Fruit fly (Drosophila melanogaster) whole organism, prepupa: ENCODE data around the gene Cp38.

Experiments
- CG10631 ChIP-seq: fragments of 200-800 bp; sonication (Bioruptor generic); optimal IDR thresholded peaks from 2 replicates; lab custom pipeline; 2016; ENCODE audit warnings: missing biosample characterization, missing genetic modification characterization
- CG10669 ChIP-seq: fragments of 200-800 bp; sonication (Bioruptor generic); optimal IDR thresholded peaks from 3 replicates; lab custom pipeline; 2018; ENCODE audit warnings: missing biosample characterization, mild to moderate bottlenecking, missing genetic modification characterization, moderate library complexity
- CG11762 ChIP-seq: fragments of 200-800 bp; sonication (Bioruptor generic); optimal IDR thresholded peaks from 3 replicates; lab custom pipeline; 2016; ENCODE audit warnings: missing biosample characterization, missing genetic modification characterization; ENCODE audit not compliant: insufficient read depth
- CG15336 ChIP-seq: fragments of 200-800 bp; sonication (Bioruptor generic); IDR thresholded peaks from 2 replicates; pipeline ENCODE4 v1.3.6; 2022; ENCODE audit warnings: missing biosample characterization, missing genetic modification characterization
- CG1621 ChIP-seq: fragments of 200-800 bp; sonication (Bioruptor generic); optimal IDR thresholded peaks from 3 replicates; lab custom pipeline; 2018; ENCODE audit warnings: missing biosample characterization, mild to moderate bottlenecking, missing genetic modification characterization
- CG16779 ChIP-seq: fragments of 200-800 bp; sonication (Bioruptor generic); optimal IDR thresholded peaks from 3 replicates; lab custom pipeline; 2017; ENCODE audit warnings: missing biosample characterization, mild to moderate bottlenecking, missing genetic modification characterization
- CG3032 ChIP-seq: fragments of 200-800 bp; optimal IDR thresholded peaks from 2 replicates; lab custom pipeline; 2019; ENCODE audit warnings: missing biosample characterization, mild to moderate bottlenecking, missing genetic modification characterization, moderate library complexity
- CG31627 ChIP-seq: fragments of 200-800 bp; sonication (Bioruptor generic); optimal IDR thresholded peaks from 3 replicates; lab custom pipeline; 2016; ENCODE audit warnings: missing biosample characterization, missing genetic modification characterization
- CG34406 ChIP-seq: fragments of 200-800 bp; sonication (Bioruptor generic); optimal IDR thresholded peaks from 3 replicates; lab custom pipeline; 2016; ENCODE audit warnings: missing biosample characterization, missing genetic modification characterization
- CG3919 ChIP-seq: fragments of 200-800 bp; sonication (Bioruptor generic); optimal IDR thresholded peaks from 3 replicates; lab custom pipeline; 2016; ENCODE audit warnings: missing biosample characterization, missing genetic modification characterization
- CG6163 ChIP-seq: fragments of 200-800 bp; sonication (Bioruptor generic); IDR thresholded peaks from 3 replicates; pipeline ENCODE4 v1.3.6; 2022; ENCODE audit warnings: missing biosample characterization, missing genetic modification characterization
- CG6276 ChIP-seq: fragments of 200-800 bp; sonication (Bioruptor generic); optimal IDR thresholded peaks from 2 replicates; lab custom pipeline; 2017; ENCODE audit warnings: missing biosample characterization, mild to moderate bottlenecking, missing genetic modification characterization
- CG6808 ChIP-seq: fragments of 200-800 bp; sonication (Bioruptor generic); optimal IDR thresholded peaks from 3 replicates; lab custom pipeline; 2017; ENCODE audit warnings: missing biosample characterization, missing genetic modification characterization, mild to moderate bottlenecking, moderate library complexity, missing genetic modification reagents
- CG6854 ChIP-seq: fragments of 200-800 bp; sonication (Bioruptor generic); optimal IDR thresholded peaks from 2 replicates; lab custom pipeline; 2017; ENCODE audit warnings: missing biosample characterization, mild to moderate bottlenecking, missing genetic modification characterization
- CG7368 ChIP-seq: fragments of 200-800 bp; sonication (Bioruptor generic); optimal IDR thresholded peaks from 3 replicates; lab custom pipeline; 2016; ENCODE audit warnings: missing biosample characterization, missing genetic modification characterization
- CG8319 ChIP-seq: fragments of 200-800 bp; sonication (Bioruptor generic); optimal IDR thresholded peaks from 3 replicates; lab custom pipeline; 2016; ENCODE audit warnings: missing biosample characterization, missing genetic modification characterization
- CG8632 ChIP-seq: fragments of 200-800 bp; sonication (Bioruptor generic); optimal IDR thresholded peaks from 3 replicates; lab custom pipeline; 2016; ENCODE audit warnings: missing biosample characterization, missing genetic modification characterization
- CG9139 ChIP-seq: fragments of 200-800 bp; sonication (Bioruptor generic); optimal IDR thresholded peaks from 3 replicates; lab custom pipeline; 2017; ENCODE audit warnings: missing biosample characterization, mild to moderate bottlenecking, missing genetic modification characterization
- Eip78C ChIP-seq: fragments of 200-800 bp; sonication (Bioruptor generic); peaks from one replicate; lab custom pipeline; 2016; ENCODE audit warnings: missing biosample characterization, missing genetic modification characterization
- Eip93F ChIP-seq: fragments of 200-800 bp; sonication (Bioruptor generic); optimal IDR thresholded peaks from 2 replicates; lab custom pipeline; 2016; ENCODE audit warnings: missing biosample characterization, mild to moderate bottlenecking, missing genetic modification characterization
- Ets96B ChIP-seq: fragments of 200-800 bp; optimal IDR thresholded peaks from 2 replicates; lab custom pipeline; 2019; ENCODE audit warnings: missing biosample characterization, mild to moderate bottlenecking, missing genetic modification characterization, moderate library complexity
- Gug ChIP-seq: fragments of 200-800 bp; sonication (Bioruptor generic); IDR thresholded peaks from 2 replicates; pipeline ENCODE4 v1.3.6; 2022; ENCODE audit warnings: missing biosample characterization, missing genetic modification characterization
- Hr38 ChIP-seq: sonication (Bioruptor generic); optimal IDR thresholded peaks from 2 replicates; lab custom pipeline; 2016; ENCODE audit warnings: missing biosample characterization, missing genetic modification characterization
- Hr4 ChIP-seq: fragments of 200-800 bp; sonication (Bioruptor generic); optimal IDR thresholded peaks from 3 replicates; lab custom pipeline; 2016; ENCODE audit warnings: missing biosample characterization, missing genetic modification characterization
- Lpt ChIP-seq: fragments of 200-800 bp; sonication (Bioruptor generic); optimal IDR thresholded peaks from 3 replicates; lab custom pipeline; 2016; ENCODE audit warnings: missing biosample characterization, missing genetic modification characterization
- Met ChIP-seq: fragments of 200-800 bp; sonication (Bioruptor generic); optimal IDR thresholded peaks from 3 replicates; lab custom pipeline; 2016; ENCODE audit warnings: missing biosample characterization, missing genetic modification characterization
- OdsH ChIP-seq: fragments of 200-800 bp; sonication (Bioruptor generic); optimal IDR thresholded peaks from 3 replicates; lab custom pipeline; 2016; ENCODE audit warnings: missing biosample characterization, missing genetic modification characterization
- Smox ChIP-seq: fragments of 200-800 bp; sonication (Bioruptor generic); optimal IDR thresholded peaks from 3 replicates; lab custom pipeline; 2016; ENCODE audit warnings: missing biosample characterization, missing genetic modification characterization
- Sox102F ChIP-seq: fragments of 200-800 bp; sonication (Bioruptor generic); optimal IDR thresholded peaks from 2 replicates; lab custom pipeline; 2016; ENCODE audit warnings: missing biosample characterization, mild to moderate bottlenecking, missing genetic modification characterization
- Sox15 ChIP-seq: fragments of 200-800 bp; sonication (Bioruptor generic); optimal IDR thresholded peaks from 3 replicates; lab custom pipeline; 2016; ENCODE audit warnings: missing biosample characterization, missing genetic modification characterization
- achi ChIP-seq: fragments of 200-800 bp; sonication (Bioruptor generic); optimal IDR thresholded peaks from 3 replicates; lab custom pipeline; 2016; ENCODE audit warnings: missing biosample characterization, missing genetic modification characterization
- acj6 ChIP-seq: fragments of 200-800 bp; sonication (Bioruptor generic); optimal IDR thresholded peaks from 3 replicates; lab custom pipeline; 2016; ENCODE audit warnings: missing biosample characterization, missing genetic modification characterization
- cyc ChIP-seq: fragments of 200-800 bp; sonication (Bioruptor generic); optimal IDR thresholded peaks from 3 replicates; lab custom pipeline; 2016; ENCODE audit warnings: missing biosample characterization, missing genetic modification characterization
- dsx ChIP-seq: fragments of 200-800 bp; optimal IDR thresholded peaks from 3 replicates; lab custom pipeline; 2019; ENCODE audit warnings: missing biosample characterization, mild to moderate bottlenecking, missing genetic modification characterization, moderate library complexity; ENCODE audit not compliant: poor library complexity, severe bottlenecking
- esn ChIP-seq: fragments of 200-800 bp; sonication (Bioruptor generic); optimal IDR thresholded peaks from 2 replicates; lab custom pipeline; 2016; ENCODE audit warnings: missing biosample characterization, mild to moderate bottlenecking, missing genetic modification characterization, moderate library complexity
- fd59A ChIP-seq: fragments of 200-800 bp; sonication (Bioruptor generic); optimal IDR thresholded peaks from 2 replicates; lab custom pipeline; 2017; ENCODE audit warnings: missing biosample characterization, mild to moderate bottlenecking, missing genetic modification characterization, missing genetic modification reagents
- fd85E ChIP-seq: fragments of 200-800 bp; sonication (Bioruptor generic); optimal IDR thresholded peaks from 3 replicates; lab custom pipeline; 2016; ENCODE audit warnings: missing biosample characterization, missing genetic modification characterization
- fkh ChIP-seq: fragments of 200-800 bp; sonication (Bioruptor generic); optimal IDR thresholded peaks from 3 replicates; lab custom pipeline; 2017; ENCODE audit warnings: missing biosample characterization, mild to moderate bottlenecking, missing genetic modification characterization, moderate library complexity
- pdm3 ChIP-seq: fragments of 200-800 bp; sonication (Bioruptor generic); optimal IDR thresholded peaks from 3 replicates; lab custom pipeline; 2016; ENCODE audit warnings: missing biosample characterization, missing genetic modification characterization
- salr ChIP-seq, 2 experiments: fragments of 200-800 bp; sonication (Bioruptor generic); optimal IDR thresholded peaks; 3 replicates each; lab custom pipeline; 2016 to 2018; ENCODE audit warnings: missing biosample characterization in 2 of 2, missing genetic modification characterization in 2 of 2, mild to moderate bottlenecking in 1 of 2
- spab ChIP-seq: fragments of 200-800 bp; sonication (Bioruptor generic); optimal IDR thresholded peaks from 2 replicates; lab custom pipeline; 2017; ENCODE audit warnings: missing biosample characterization, mild to moderate bottlenecking, missing genetic modification characterization, missing genetic modification reagents
- ss ChIP-seq, 2 experiments: fragments of 200-800 bp; sonication (Bioruptor generic); optimal IDR thresholded peaks; 2 replicates in 1 of 2; 3 replicates in 1 of 2; lab custom pipeline; 2017 to 2018; ENCODE audit warnings: mild to moderate bottlenecking in 2 of 2, missing biosample characterization in 2 of 2, missing genetic modification characterization in 2 of 2, moderate library complexity in 1 of 2
- svp ChIP-seq: fragments of 200-800 bp; sonication (Bioruptor generic); peaks from one replicate; lab custom pipeline; 2016; ENCODE audit warnings: missing biosample characterization, missing genetic modification characterization
- vri ChIP-seq: fragments of 200-800 bp; sonication (Bioruptor generic); optimal IDR thresholded peaks from 3 replicates; lab custom pipeline; 2016; ENCODE audit warnings: missing biosample characterization, mild to moderate bottlenecking, missing genetic modification characterization

Gene Cp38

DNA sequence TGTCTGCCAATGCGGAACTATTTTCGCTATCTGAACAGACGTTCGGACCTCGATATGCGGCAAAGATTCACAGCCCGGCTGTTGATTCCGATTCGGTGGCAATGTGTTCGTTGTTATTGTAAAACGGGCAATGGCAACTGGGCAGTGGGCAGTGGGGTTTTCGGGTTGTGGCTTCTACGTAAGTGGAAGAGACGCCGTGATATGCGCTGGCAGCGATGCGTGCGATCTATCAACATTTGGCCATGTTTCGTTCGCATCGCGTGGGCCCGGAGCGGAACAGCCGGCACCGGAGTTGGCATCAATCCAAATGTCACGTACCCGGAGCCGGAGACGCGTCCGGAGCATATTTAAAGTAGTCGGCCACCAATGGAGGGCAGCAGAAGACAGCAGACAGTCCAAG, at the start of gene Cp38:
TSS of gene Cp38 (plus strand) at position 376 of the 400 bp plus-strand sequence.
- TF ChIP-seq Hr4 (GFP tag; lab: Kevin White, UChicago) = no peak
- TF ChIP-seq Hr38 (GFP tag; lab: Kevin White, UChicago) = no peak
- no peak for TF ChIP-seq CG6808 (GFP tag; lab: Kevin White, UChicago)
- no peak for TF ChIP-seq CG7368 (GFP tag; lab: Kevin White, UChicago)
- TF ChIP-seq CG3032 = no peak
- TF ChIP-seq cyc (GFP tag; lab: Kevin White, UChicago) = no peak
- no peak for TF ChIP-seq CG1621 (tag; lab: Kevin White, UChicago)
- TF ChIP-seq CG16779 (tag; lab: Kevin White, UChicago) = no peak
- no peak for TF ChIP-seq fd59A
- TF ChIP-seq pdm3 (GFP tag; lab: Kevin White, UChicago) = no peak
- TF ChIP-seq fd85E = no peak
- TF ChIP-seq esn (GFP tag; lab: Kevin White, UChicago) = no peak
- TF ChIP-seq spab = no peak
- no peak for TF ChIP-seq acj6 (GFP tag; lab: Kevin White, UChicago)
- TF ChIP-seq, all 60 proteins: peak for 0

DNA sequence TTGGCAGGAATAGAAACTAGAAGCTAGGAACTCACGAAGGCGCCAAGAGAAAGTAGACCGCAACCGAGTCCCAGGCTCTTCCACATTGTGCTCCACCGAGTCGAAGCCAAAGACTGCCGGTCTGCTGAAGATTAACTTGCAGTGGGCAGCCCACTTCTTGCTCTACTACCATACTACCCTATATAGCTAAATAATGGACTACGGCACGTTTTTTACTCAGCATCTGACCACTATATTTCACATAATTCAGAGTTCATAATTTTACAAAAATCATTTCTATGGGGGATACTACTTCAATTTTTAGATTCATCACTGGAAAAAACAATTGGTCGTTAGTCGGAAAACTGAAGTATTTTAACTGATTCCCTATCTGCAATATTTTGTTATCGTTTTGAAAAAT, 47.9 kb upstream of the Cp38 start, which contains the start of gene CG32712:
TSS of gene CG32712 (minus strand) at position 101 of the 400 bp plus-strand sequence.
- TF ChIP-seq ss (GFP tag; optimal IDR thresholded peaks at IDR 0.05; lab: Kevin White, UChicago) = no peak
- TF ChIP-seq CG10669 = no peak
- no peak for TF ChIP-seq svp (GFP tag; lab: Kevin White, UChicago)
- no peak for TF ChIP-seq spab
- no peak for TF ChIP-seq dsx (GFP tag; lab: Kevin White, UChicago)
- no peak for TF ChIP-seq CG6163 (GFP tag; lab: Robert Waterston, UW)
- no peak for TF ChIP-seq pdm3 (GFP tag; lab: Kevin White, UChicago)
- TF ChIP-seq CG16779 (tag; lab: Kevin White, UChicago) = no peak

DNA sequence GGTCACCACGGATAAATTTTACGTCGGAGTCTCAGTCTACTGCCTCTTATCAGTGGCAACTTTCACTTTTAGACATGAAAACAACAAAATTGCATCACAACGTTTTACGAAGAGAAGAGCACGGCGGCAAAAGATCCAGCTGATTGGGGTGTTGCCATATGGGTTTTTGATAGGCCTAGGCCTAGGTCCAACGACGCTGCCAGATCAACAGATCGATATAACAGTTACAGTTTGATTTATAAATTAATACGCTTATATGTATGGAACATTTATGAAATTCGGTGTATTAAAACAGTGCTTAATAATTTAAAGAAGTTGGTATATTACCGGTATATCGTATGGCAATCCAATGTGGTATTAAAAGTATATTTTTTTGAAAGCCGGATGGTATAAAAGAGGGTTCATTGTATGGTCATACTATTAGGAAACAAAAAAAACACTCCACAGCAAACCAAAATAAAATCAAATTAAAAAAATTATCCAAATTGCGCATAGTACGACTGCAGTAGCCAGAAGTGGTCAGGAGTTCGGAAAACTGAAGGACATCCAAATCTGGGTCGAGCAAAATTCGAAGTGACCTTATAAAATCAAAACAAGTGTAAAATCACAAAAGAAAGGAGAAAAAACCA, 44.9 kb upstream of the Cp38 start, which contains the start of gene CG1440:
TSS of gene CG1440 (plus strand) at position 402 of the 629 bp plus-strand sequence.
- no peak for TF ChIP-seq CG16779 (tag; lab: Kevin White, UChicago)
- TF ChIP-seq CG1621 (tag; lab: Kevin White, UChicago) = no peak
- TF ChIP-seq Lpt = no peak
- TF ChIP-seq achi (GFP tag; lab: Kevin White, UChicago) = peak; percentile 33
- TF ChIP-seq CG10631 (GFP tag; lab: Kevin White, UChicago) = peak; percentile 23
- no peak for TF ChIP-seq Met (GFP tag; lab: Kevin White, UChicago)
- TF ChIP-seq ss (GFP tag; optimal IDR thresholded peaks at IDR 0.05; lab: Kevin White, UChicago) = no peak
- no peak for TF ChIP-seq CG8319 (GFP tag; lab: Kevin White, UChicago)
- no peak for TF ChIP-seq CG34406
- no peak for TF ChIP-seq fkh (GFP tag; lab: Kevin White, UChicago)
- TF ChIP-seq CG3919 = no peak
- no peak for TF ChIP-seq svp (GFP tag; lab: Kevin White, UChicago)
- peak; percentile 80 for TF ChIP-seq Eip78C (GFP tag; lab: Kevin White, UChicago)
- no peak for TF ChIP-seq CG7368 (GFP tag; lab: Kevin White, UChicago)
- TF ChIP-seq Sox102F = no peak
- no peak for TF ChIP-seq salr (GFP tag; optimal IDR thresholded peaks at IDR 0.05; lab: Kevin White, UChicago)
- TF ChIP-seq Hr4 (GFP tag; lab: Kevin White, UChicago) = no peak
- TF ChIP-seq CG6854 = no peak
- peak; percentile 29 for TF ChIP-seq CG3032
- no peak for TF ChIP-seq CG8632 (GFP tag; lab: Kevin White, UChicago)
- no peak for TF ChIP-seq CG31627 (GFP tag; lab: Kevin White, UChicago)
- no peak for TF ChIP-seq Sox15
- TF ChIP-seq cyc (GFP tag; lab: Kevin White, UChicago) = no peak
- no peak for TF ChIP-seq vri (GFP tag; lab: Kevin White, UChicago)
- peak; percentile 32 for TF ChIP-seq Ets96B (tag; lab: Kevin White, UChicago)
- TF ChIP-seq spab = no peak
- no peak for TF ChIP-seq CG11762 (GFP tag; lab: Kevin White, UChicago)
- TF ChIP-seq pdm3 (GFP tag; lab: Kevin White, UChicago) = no peak
- TF ChIP-seq CG6808 (GFP tag; lab: Kevin White, UChicago) = peak; percentile 28
- no peak for TF ChIP-seq Eip93F (GFP tag; lab: Kevin White, UChicago)
- 0 out of 3 replicates have a peak, but pooled peaks have one; percentile 14 for TF ChIP-seq CG6163 (GFP tag; lab: Robert Waterston, UW)
- TF ChIP-seq Smox (GFP tag; lab: Kevin White, UChicago) = no peak
- TF ChIP-seq CG9139 (GFP tag; lab: Kevin White, UChicago) = no peak
- peak; percentile 18; the same call in 1 of the 2 replicates for TF ChIP-seq Gug (GFP tag; lab: Robert Waterston, UW)
- no peak for TF ChIP-seq acj6 (GFP tag; lab: Kevin White, UChicago)
- no peak for TF ChIP-seq CG15336 (GFP tag; lab: Robert Waterston, UW)
- TF ChIP-seq CG6276 = peak; percentile 54
- no peak for TF ChIP-seq OdsH (GFP tag; lab: Kevin White, UChicago)
